Fruit fly (Drosophila melanogaster) whole organism, adult: Measurements from ENCODE around the gene CG18746.

ENCODE experiments used
- CG11617 ChIP-seq: fragments of 200-800 bp; sonication (Bioruptor generic); optimal IDR thresholded peaks from 2 replicates; lab custom pipeline; 2017; ENCODE audit warnings: mild to moderate bottlenecking, missing biosample characterization, missing genetic modification reagents, missing genetic modification characterization
- CG12768 ChIP-seq: fragments of 200-800 bp; sonication (Bioruptor generic); optimal IDR thresholded peaks from 2 replicates; lab custom pipeline; 2017; ENCODE audit warnings: missing biosample characterization, missing genetic modification characterization, mild to moderate bottlenecking, moderate library complexity, missing genetic modification reagents
- CG14711 ChIP-seq: fragments of 200-800 bp; sonication (Bioruptor generic); optimal IDR thresholded peaks from 2 replicates; lab custom pipeline; 2018; ENCODE audit warnings: missing biosample characterization, mild to moderate bottlenecking, missing genetic modification characterization, moderate library complexity
- CG1620 ChIP-seq: fragments of 200-800 bp; sonication (Bioruptor generic); optimal IDR thresholded peaks from 2 replicates; lab custom pipeline; 2016; ENCODE audit warnings: missing biosample characterization, missing genetic modification characterization
- CG33017 ChIP-seq: fragments of 200-800 bp; sonication (Bioruptor generic); optimal IDR thresholded peaks from 2 replicates; lab custom pipeline; 2018; ENCODE audit warnings: missing biosample characterization, mild to moderate bottlenecking, missing genetic modification characterization, moderate library complexity
- CG5204 ChIP-seq: fragments of 200-800 bp; sonication (Bioruptor generic); optimal IDR thresholded peaks from 2 replicates; lab custom pipeline; 2016; ENCODE audit warnings: missing biosample characterization, missing genetic modification characterization
- CG7045 ChIP-seq: fragments of 200-800 bp; sonication (Bioruptor generic); optimal IDR thresholded peaks from 2 replicates; lab custom pipeline; 2017; ENCODE audit warnings: missing biosample characterization, mild to moderate bottlenecking, missing genetic modification characterization
- CG7101 ChIP-seq: fragments of 200-800 bp; sonication (Bioruptor generic); optimal IDR thresholded peaks from 2 replicates; lab custom pipeline; 2018; ENCODE audit warnings: missing biosample characterization, mild to moderate bottlenecking, missing genetic modification characterization, moderate library complexity
- Clk ChIP-seq: fragments of 200-800 bp; sonication (Bioruptor generic); optimal IDR thresholded peaks from 2 replicates; lab custom pipeline; 2017; ENCODE audit warnings: missing biosample characterization, missing genetic modification characterization
- Crg-1 ChIP-seq: fragments of 200-800 bp; sonication (Bioruptor generic); optimal IDR thresholded peaks from 2 replicates; lab custom pipeline; 2016; ENCODE audit warnings: missing biosample characterization, missing genetic modification characterization
- Hr96 ChIP-seq: fragments of 200-800 bp; sonication (Bioruptor generic); optimal IDR thresholded peaks from 2 replicates; lab custom pipeline; 2016; ENCODE audit warnings: missing biosample characterization, missing genetic modification characterization
- Mnt ChIP-seq: fragments of 200-800 bp; sonication (Bioruptor generic); optimal IDR thresholded peaks from 2 replicates; lab custom pipeline; 2016; ENCODE audit warnings: missing biosample characterization, mild to moderate bottlenecking, missing genetic modification characterization
- bab1 ChIP-seq: fragments of 200-800 bp; sonication (Bioruptor generic); optimal IDR thresholded peaks from 3 replicates; lab custom pipeline; 2019; ENCODE audit warnings: missing biosample characterization, mild to moderate bottlenecking, missing genetic modification characterization, moderate library complexity
- cic ChIP-seq: fragments of 200-800 bp; sonication (Bioruptor generic); optimal IDR thresholded peaks from 2 replicates; lab custom pipeline; 2017; ENCODE audit warnings: missing biosample characterization, mild to moderate bottlenecking, missing genetic modification characterization, moderate library complexity
- cnc ChIP-seq, 2 experiments: fragments of >200 bp; optimal IDR thresholded peaks; 2 replicates each; lab custom pipeline; 2017
- kay ChIP-seq: fragments of 200-800 bp; sonication (Bioruptor generic); peaks from one replicate; lab custom pipeline; 2016; ENCODE audit warnings: missing biosample characterization, missing genetic modification characterization, borderline replicate concordance
- ovo ChIP-seq: fragments of 200-800 bp; sonication (Bioruptor generic); optimal IDR thresholded peaks from 2 replicates; lab custom pipeline; 2016; ENCODE audit warnings: missing biosample characterization, missing genetic modification characterization
- pad ChIP-seq: fragments of 200-800 bp; sonication (Bioruptor generic); optimal IDR thresholded peaks from 3 replicates; lab custom pipeline; 2017; ENCODE audit warnings: missing biosample characterization, missing genetic modification characterization, mild to moderate bottlenecking, moderate library complexity, missing genetic modification reagents
- tj ChIP-seq: fragments of 200-800 bp; sonication (Bioruptor generic); optimal IDR thresholded peaks from 3 replicates; lab custom pipeline; 2017; ENCODE audit warnings: missing biosample characterization, mild to moderate bottlenecking, missing genetic modification characterization, moderate library complexity
- toe ChIP-seq: fragments of 200-800 bp; sonication (Bioruptor generic); optimal IDR thresholded peaks from 2 replicates; lab custom pipeline; 2016; ENCODE audit warnings: missing biosample characterization, missing genetic modification characterization

Gene CG18746

DNA sequence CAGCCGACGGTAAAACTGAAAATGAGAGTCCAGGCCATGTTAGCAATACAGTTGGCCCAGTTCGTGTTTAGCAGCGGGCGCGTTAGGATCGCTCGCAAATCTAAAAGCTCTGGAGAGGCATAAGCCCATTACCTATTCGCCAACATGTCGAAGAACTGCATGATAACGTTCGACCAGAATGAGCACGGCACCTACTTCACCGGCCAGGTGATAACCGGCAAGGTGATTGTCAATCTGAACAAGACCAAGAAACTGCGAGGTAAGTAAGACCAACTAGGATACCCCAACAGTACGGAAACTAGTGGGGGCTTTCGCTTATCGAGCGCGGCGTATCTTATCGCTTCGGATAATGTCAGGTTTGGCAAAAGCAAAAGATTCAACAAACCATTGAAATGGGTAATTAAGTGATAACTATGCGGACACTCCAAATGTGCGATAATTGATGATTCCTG, 622 bp upstream of the CG18746 start, which contains the start of gene CG10086:
TSS of gene CG10086 (plus strand) at position 51 of the 452 bp plus-strand sequence.
- TF ChIP-seq Clk (GFP tag; lab: Kevin White, UChicago) (no peak), ovo (no peak), cic (peak; percentile 48), toe (GFP tag; lab: Kevin White, UChicago) (no peak), CG1620 (GFP tag; lab: Kevin White, UChicago) (no peak), CG5204 (GFP tag; lab: Kevin White, UChicago) (peak; percentile 13), Mnt (GFP tag; lab: Kevin White, UChicago) (peak; percentile 68), Hr96 (GFP tag; lab: Kevin White, UChicago) (peak; percentile 21), bab1 (GFP tag; lab: Kevin White, UChicago) (no peak), pad (GFP tag; lab: Kevin White, UChicago) (peak; percentile 17), CG11617 (GFP tag; lab: Kevin White, UChicago) (no peak), Crg-1 (no peak), CG33017 (tag; lab: Kevin White, UChicago) (peak; percentile 16), CG7045 (GFP tag; lab: Kevin White, UChicago) (no peak), tj (GFP tag; lab: Kevin White, UChicago) (no peak)

DNA sequence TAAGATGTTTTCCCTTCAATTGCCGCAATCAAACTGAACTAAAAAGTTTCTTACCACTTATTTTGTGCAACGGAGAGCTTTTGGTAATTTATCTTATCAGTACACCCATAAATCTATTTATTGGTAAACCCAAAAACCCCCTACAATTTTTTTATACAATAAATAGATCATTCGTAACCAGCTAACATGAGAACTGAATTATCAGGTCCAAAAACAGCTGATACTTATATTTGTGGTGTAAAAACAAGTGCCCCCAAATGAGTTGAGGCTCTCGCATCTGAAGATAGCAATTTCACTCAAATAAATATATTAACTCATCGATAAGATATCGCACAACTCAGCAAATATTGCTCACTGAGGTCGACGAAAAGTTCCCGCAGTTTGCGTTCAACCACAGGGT, 2.1 kb downstream of the CG18746 start, which contains the start of gene CG18748:
TSS of gene CG18748 (minus strand) at position 25 of the 400 bp plus-strand sequence.
- TF ChIP-seq Crg-1, result no peak
- TF ChIP-seq CG5204 (GFP tag; lab: Kevin White, UChicago), result peak; percentile 8
- no peak for TF ChIP-seq CG1620 (GFP tag; lab: Kevin White, UChicago)
- TF ChIP-seq kay (GFP tag; lab: Kevin White, UChicago), result peak; percentile 27
- TF ChIP-seq CG11617 (GFP tag; lab: Kevin White, UChicago), result peak; percentile 0
- no peak for TF ChIP-seq CG14711 (tag; lab: Kevin White, UChicago)
- TF ChIP-seq CG12768 (GFP tag; lab: Kevin White, UChicago), result no peak
- no peak for TF ChIP-seq CG33017 (tag; lab: Kevin White, UChicago)
- peak; percentile 65 for TF ChIP-seq cic
- TF ChIP-seq CG7045 (GFP tag; lab: Kevin White, UChicago), result no peak
- no peak for TF ChIP-seq Hr96 (GFP tag; lab: Kevin White, UChicago)
- no peak for TF ChIP-seq tj (GFP tag; lab: Kevin White, UChicago)
- no peak for TF ChIP-seq cnc (optimal IDR thresholded peaks at IDR 0.05; lab: Kevin White, UChicago)
- TF ChIP-seq CG7101 (tag; lab: Kevin White, UChicago), result no peak
- TF ChIP-seq Mnt (GFP tag; lab: Kevin White, UChicago), result peak; percentile 5

DNA sequence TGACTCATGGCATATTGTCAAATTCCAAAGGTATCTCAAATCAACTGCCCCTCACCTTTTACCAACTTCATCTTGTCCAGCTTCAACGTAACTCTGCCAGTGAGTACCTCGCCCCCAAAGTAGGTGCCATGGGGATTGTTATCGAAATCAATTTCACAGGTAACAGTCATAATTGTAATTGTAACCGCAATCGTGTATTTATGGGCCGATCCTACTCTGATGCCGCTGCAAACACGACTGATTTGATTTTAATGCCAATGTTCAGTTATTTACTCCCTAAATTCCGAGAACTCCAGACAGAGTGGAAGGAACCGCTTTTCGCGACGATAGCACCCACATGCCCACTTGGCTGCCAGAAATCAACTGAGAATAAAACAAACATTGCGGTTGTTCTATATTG, 4.2 kb downstream of the CG18746 start, which contains the start of gene CG18745:
TSS of gene CG18745 (minus strand) at position 336 of the 400 bp plus-strand sequence.
- TF ChIP-seq CG14711 (tag; lab: Kevin White, UChicago) (no peak), toe (GFP tag; lab: Kevin White, UChicago) (no peak), cic (peak; percentile 46), CG11617 (GFP tag; lab: Kevin White, UChicago) (no peak), kay (GFP tag; lab: Kevin White, UChicago) (peak; percentile 51), tj (GFP tag; lab: Kevin White, UChicago) (no peak), Mnt (GFP tag; lab: Kevin White, UChicago) (peak; percentile 59), Clk (GFP tag; lab: Kevin White, UChicago) (no peak)

DNA sequence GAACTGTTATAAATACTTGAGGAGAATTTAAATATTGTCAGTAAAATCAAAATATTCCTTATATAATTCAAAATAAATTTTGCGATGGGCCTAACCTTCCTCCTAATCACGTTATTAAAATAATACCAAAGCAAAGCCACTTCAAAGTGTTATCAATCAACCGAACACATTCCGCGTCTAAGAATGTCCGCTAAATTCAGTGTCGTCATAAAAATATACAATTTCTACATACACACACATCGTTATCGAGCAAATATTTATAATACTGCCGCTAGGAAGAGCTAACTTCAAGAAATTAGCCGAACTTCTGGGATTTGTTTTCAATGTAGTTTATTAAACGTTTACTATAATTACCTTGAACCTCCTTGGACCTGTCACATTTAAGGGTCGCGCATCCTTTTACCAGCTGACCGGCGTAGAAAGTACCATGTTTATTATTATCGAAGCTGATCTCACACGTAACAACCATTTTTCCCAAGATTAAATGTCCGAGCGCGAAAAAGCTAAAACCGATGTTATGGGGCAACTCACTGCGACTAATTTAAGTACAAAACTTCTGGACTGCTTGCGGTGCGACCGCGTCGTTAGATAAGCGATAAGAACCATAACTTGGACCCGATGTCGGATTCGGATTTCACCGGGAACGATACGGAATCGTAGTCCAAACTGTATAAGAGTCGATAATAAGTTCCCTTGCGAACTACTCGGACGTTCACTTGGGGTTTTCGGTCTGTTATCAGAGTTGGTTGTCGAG, 6.9 kb downstream of the CG18746 start, which contains the start of gene CG18747:
TSS of gene CG18747 (minus strand) at position 514 of the 754 bp plus-strand sequence.
- no peak for TF ChIP-seq cic
- no peak for TF ChIP-seq CG7045 (GFP tag; lab: Kevin White, UChicago)
- no peak for TF ChIP-seq cnc (optimal IDR thresholded peaks at IDR 0.05; lab: Kevin White, UChicago)
- TF ChIP-seq kay (GFP tag; lab: Kevin White, UChicago), result peak; percentile 87
- peak; percentile 46 for TF ChIP-seq Mnt (GFP tag; lab: Kevin White, UChicago)
- TF ChIP-seq CG12768 (GFP tag; lab: Kevin White, UChicago), result peak; percentile 14

DNA sequence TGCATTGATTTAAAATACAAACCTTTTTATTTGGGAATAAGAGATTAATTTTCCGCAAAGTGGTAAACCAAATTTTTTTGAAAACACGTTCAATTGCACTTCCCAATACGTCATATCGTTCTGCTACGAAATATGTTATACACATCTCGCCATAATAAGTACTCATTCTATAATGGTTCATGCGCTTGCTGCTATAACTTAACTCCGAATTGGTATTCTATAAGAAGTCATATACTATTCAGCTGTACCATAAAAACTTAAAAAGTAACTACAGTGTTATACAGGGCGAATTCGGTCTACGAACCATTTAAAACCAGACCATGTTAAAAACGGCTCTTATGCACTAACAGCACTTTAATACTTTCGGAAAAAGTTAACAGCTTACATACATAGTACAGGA, 10.4 kb downstream of the CG18746 start:
- TF ChIP-seq CG14711 (tag; lab: Kevin White, UChicago), result no peak

DNA sequence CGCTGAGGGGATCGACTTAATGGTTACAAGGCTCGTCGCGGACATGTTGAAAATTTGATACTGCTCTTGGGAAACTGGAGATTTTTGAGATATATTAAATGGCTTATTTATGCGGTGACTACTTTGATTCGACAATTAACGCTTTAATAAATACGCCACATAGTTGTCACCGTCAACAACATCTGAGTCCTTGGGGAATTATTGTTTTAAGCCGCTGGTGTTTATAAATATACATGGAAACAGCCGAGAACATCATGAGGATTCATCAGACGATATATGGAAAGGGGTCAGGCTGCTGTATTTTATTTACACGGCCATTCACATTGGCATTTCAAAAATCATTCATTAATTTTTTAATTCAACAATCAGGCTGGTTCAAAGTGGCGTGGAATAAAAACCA, 18.3 kb downstream of the CG18746 start, which contains the start of gene CG11286:
TSS of gene CG11286 (minus strand) at position 101 of the 400 bp plus-strand sequence.
- no peak for TF ChIP-seq cic
- no peak for TF ChIP-seq CG7045 (GFP tag; lab: Kevin White, UChicago)
- TF ChIP-seq tj (GFP tag; lab: Kevin White, UChicago), result no peak
- TF ChIP-seq CG12768 (GFP tag; lab: Kevin White, UChicago), result no peak
- TF ChIP-seq ovo, result no peak
- TF ChIP-seq Crg-1, result no peak
- no peak for TF ChIP-seq CG33017 (tag; lab: Kevin White, UChicago)
- TF ChIP-seq Mnt (GFP tag; lab: Kevin White, UChicago), result no peak
- TF ChIP-seq Hr96 (GFP tag; lab: Kevin White, UChicago), result no peak
- TF ChIP-seq CG14711 (tag; lab: Kevin White, UChicago), result no peak
- TF ChIP-seq CG7101 (tag; lab: Kevin White, UChicago), result no peak
- TF ChIP-seq Clk (GFP tag; lab: Kevin White, UChicago), result no peak
- TF ChIP-seq CG11617 (GFP tag; lab: Kevin White, UChicago), result no peak
- TF ChIP-seq CG5204 (GFP tag; lab: Kevin White, UChicago), result no peak
- TF ChIP-seq bab1 (GFP tag; lab: Kevin White, UChicago), result no peak
- no peak for TF ChIP-seq toe (GFP tag; lab: Kevin White, UChicago)
- no peak for TF ChIP-seq kay (GFP tag; lab: Kevin White, UChicago)
